Worm (Caenorhabditis elegans) whole organism, L4 larva: ENCODE results near the gene Y40B10A.9.

Experiments used
- F49E8.2 ChIP-seq: sonication (generic microtip); optimal IDR thresholded peaks from 2 replicates; lab custom pipeline; 2016; ENCODE audit warnings: missing compliant biosample characterization, mild to moderate bottlenecking, missing genetic modification characterization, borderline replicate concordance
- R02D3.7 ChIP-seq: fragments of 150-350 bp; sonication (generic microtip); optimal IDR thresholded peaks from 3 replicates; lab custom pipeline; 2014; ENCODE audit warnings: missing biosample characterization, missing genetic modification characterization
- T26A8.4 ChIP-seq: fragments of 200-800 bp; sonication (Bioruptor generic); IDR thresholded peaks from 2 replicates; pipeline ENCODE4 v1.3.6; 2022; ENCODE audit warnings: missing genetic modification characterization, missing compliant biosample characterization
- Y48G9A.11 ChIP-seq: fragments of 200-800 bp; sonication (Bioruptor generic); IDR thresholded peaks from 2 replicates; pipeline ENCODE4 v1.3.6; 2022; ENCODE audit warnings: missing genetic modification reagents, missing genetic modification characterization, missing compliant biosample characterization
- Y5F2A.4 ChIP-seq: fragments of 200-800 bp; sonication (Bioruptor generic); optimal IDR thresholded peaks from 2 replicates; lab custom pipeline; 2018; ENCODE audit warnings: mild to moderate bottlenecking, missing genetic modification characterization, missing compliant biosample characterization
- ama-1 ChIP-seq: fragments of 150-350 bp; optimal IDR thresholded peaks from 2 replicates; lab custom pipeline; 2014; ENCODE audit warnings: inconsistent platforms, mixed read lengths
- ceh-62 ChIP-seq: sonication (generic microtip); optimal IDR thresholded peaks from 2 replicates; lab custom pipeline; 2017; ENCODE audit warnings: missing biosample characterization, missing genetic modification characterization
- ceh-82 ChIP-seq: sonication (generic microtip); optimal IDR thresholded peaks from 2 replicates; lab custom pipeline; 2017; ENCODE audit warnings: missing biosample characterization, missing genetic modification characterization
- ces-1 ChIP-seq: fragments of 150-350 bp; sonication (generic microtip); optimal IDR thresholded peaks from 4 replicates; lab custom pipeline; 2014; ENCODE audit warnings: missing biosample characterization, missing genetic modification reagents, missing genetic modification characterization
- daf-12 ChIP-seq: fragments of 150-350 bp; optimal IDR thresholded peaks from 2 replicates; lab custom pipeline; 2014; ENCODE audit warnings: missing biosample characterization, missing genetic modification reagents, missing genetic modification characterization
- daf-16 ChIP-seq, 3 experiments: sonication (generic microtip); optimal IDR thresholded peaks; 2 replicates each; lab custom pipeline; 2016 to 2017; ENCODE audit warnings: missing genetic modification characterization in 3 of 3, missing genetic modification reagents in 3 of 3, mild to moderate bottlenecking in 2 of 3, missing compliant biosample characterization in 2 of 3, missing biosample characterization in 1 of 3, moderate library complexity in 1 of 3
- daf-19 ChIP-seq: fragments of 200-800 bp; sonication (Bioruptor generic); conservative IDR thresholded peaks from 2 replicates; pipeline ENCODE4 v1.3.6; 2022; ENCODE audit warnings: missing genetic modification characterization, missing compliant biosample characterization
- dve-1 ChIP-seq: sonication (generic microtip); optimal IDR thresholded peaks from 2 replicates; lab custom pipeline; 2017; ENCODE audit warnings: antibody characterized with exemption, mild to moderate bottlenecking, missing genetic modification characterization, missing compliant biosample characterization; ENCODE audit not compliant: insufficient read depth
- egl-43 ChIP-seq: fragments of 200-800 bp; sonication (Bioruptor generic); IDR thresholded peaks from 2 replicates; pipeline ENCODE4 v1.3.6; 2022; ENCODE audit warnings: missing genetic modification reagents, missing genetic modification characterization, missing compliant biosample characterization
- fos-1 ChIP-seq: fragments of 150-350 bp; optimal IDR thresholded peaks from 2 replicates; lab custom pipeline; 2014; ENCODE audit warnings: missing biosample characterization, missing genetic modification characterization
- hif-1 ChIP-seq, 2 experiments: sonication (generic microtip); optimal IDR thresholded peaks; 2 replicates each; lab custom pipeline; 2016 to 2017; ENCODE audit warnings: missing compliant biosample characterization in 2 of 2, missing genetic modification characterization in 2 of 2, missing genetic modification reagents in 2 of 2, missing genotype in 2 of 2, mild to moderate bottlenecking in 1 of 2
- jun-1 ChIP-seq: fragments of 150-350 bp; optimal IDR thresholded peaks from 2 replicates; lab custom pipeline; 2014; ENCODE audit warnings: missing biosample characterization, missing genetic modification reagents, missing genetic modification characterization
- lim-7 ChIP-seq: fragments of 200-800 bp; sonication (Bioruptor generic); IDR thresholded peaks from 2 replicates; pipeline ENCODE4 v1.3.6; 2022; ENCODE audit warnings: missing genetic modification characterization, missing compliant biosample characterization
- lin-13 ChIP-seq: fragments of 150-350 bp; optimal IDR thresholded peaks from 2 replicates; lab custom pipeline; 2014; ENCODE audit warnings: missing biosample characterization, missing genetic modification reagents, missing genetic modification characterization
- lin-39 ChIP-seq: fragments of 150-350 bp; optimal IDR thresholded peaks from 2 replicates; lab custom pipeline; 2014; ENCODE audit warnings: missing biosample characterization, missing genetic modification reagents, missing genetic modification characterization
- mdl-1 ChIP-seq, 2 experiments: fragments of 150-350 bp in 1 of 2; sonication (generic microtip) in 1 of 2; optimal IDR thresholded peaks; 2 replicates each; lab custom pipeline; 2014 to 2017; ENCODE audit warnings: missing biosample characterization in 2 of 2, missing genetic modification characterization in 2 of 2
- mxl-2 ChIP-seq: fragments of 200-800 bp; sonication (Bioruptor generic); conservative IDR thresholded peaks from 2 replicates; pipeline ENCODE4 v1.3.6; 2022; ENCODE audit warnings: missing genetic modification reagents, missing genetic modification characterization, missing compliant biosample characterization
- mxl-3 ChIP-seq: fragments of 200-800 bp; sonication (Bioruptor generic); optimal IDR thresholded peaks from 2 replicates; lab custom pipeline; 2018; ENCODE audit warnings: mild to moderate bottlenecking, missing genetic modification characterization, missing compliant biosample characterization
- nhr-111 ChIP-seq: fragments of 200-800 bp; sonication (Bioruptor generic); optimal IDR thresholded peaks from 2 replicates; lab custom pipeline; 2018; ENCODE audit warnings: mild to moderate bottlenecking, missing genetic modification characterization, missing compliant biosample characterization
- nhr-25 ChIP-seq: sonication (generic microtip); optimal IDR thresholded peaks from 2 replicates; lab custom pipeline; 2017; ENCODE audit warnings: missing genetic modification characterization, mild to moderate bottlenecking, missing compliant biosample characterization, antibody characterized with exemption, moderate library complexity, borderline replicate concordance; ENCODE audit not compliant: insufficient read depth
- nhr-41 ChIP-seq: fragments of 200-800 bp; sonication (Bioruptor generic); IDR thresholded peaks from 2 replicates; pipeline ENCODE4 v1.3.6; 2022; ENCODE audit warnings: missing genetic modification reagents, missing genetic modification characterization, missing compliant biosample characterization
- nhr-42 ChIP-seq: fragments of 200-800 bp; sonication (Bioruptor generic); IDR thresholded peaks from 2 replicates; pipeline ENCODE4 v1.3.6; 2022; ENCODE audit warnings: missing genetic modification characterization, missing compliant biosample characterization
- nhr-48 ChIP-seq: sonication (generic microtip); optimal IDR thresholded peaks from 2 replicates; lab custom pipeline; 2016; ENCODE audit warnings: mild to moderate bottlenecking, missing genetic modification characterization, missing compliant biosample characterization
- nhr-77 ChIP-seq: fragments of 150-350 bp; optimal IDR thresholded peaks from 2 replicates; lab custom pipeline; 2014; ENCODE audit warnings: missing biosample characterization, missing genetic modification characterization
- rbr-2 ChIP-seq: sonication (generic microtip); optimal IDR thresholded peaks from 2 replicates; lab custom pipeline; 2016; ENCODE audit warnings: missing genotype, missing genetic modification characterization, missing compliant biosample characterization
- skn-1 ChIP-seq: fragments of 150-350 bp; optimal IDR thresholded peaks from 2 replicates; lab custom pipeline; 2014; ENCODE audit warnings: missing biosample characterization, missing genetic modification characterization
- snpc-4 ChIP-seq: fragments of 150-350 bp; optimal IDR thresholded peaks from 2 replicates; lab custom pipeline; 2014; ENCODE audit warnings: missing biosample characterization, missing genetic modification characterization
- tra-1 ChIP-seq: fragments of 200-800 bp; sonication (Bioruptor generic); IDR thresholded peaks from 2 replicates; pipeline ENCODE4 v1.3.6; 2022; ENCODE audit warnings: missing genetic modification reagents, missing genetic modification characterization, missing compliant biosample characterization
- unc-130 ChIP-seq: sonication (generic microtip); optimal IDR thresholded peaks from 2 replicates; lab custom pipeline; 2016; ENCODE audit warnings: missing genetic modification reagents, missing genetic modification characterization, missing compliant biosample characterization
- unc-62 ChIP-seq, 3 experiments: fragments of 150-350 bp in 1 of 3; sonication (generic microtip); optimal IDR thresholded peaks in 2 of 3; peaks in 1 of 3; 1 replicate in 1 of 3; 2 replicates in 2 of 3; lab custom pipeline; 2014 to 2017; ENCODE audit warnings: missing biosample characterization in 3 of 3, missing genetic modification characterization in 3 of 3, missing genetic modification reagents in 3 of 3, missing genotype in 1 of 3
- zag-1 ChIP-seq: fragments of 150-350 bp; optimal IDR thresholded peaks from 2 replicates; lab custom pipeline; 2014; ENCODE audit warnings: missing biosample characterization, missing genetic modification characterization
- zfp-2 ChIP-seq: sonication (generic microtip); optimal IDR thresholded peaks from 2 replicates; lab custom pipeline; 2016; ENCODE audit warnings: mild to moderate bottlenecking, missing genetic modification characterization, missing compliant biosample characterization
- zfp-3 ChIP-seq: fragments of 200-800 bp; sonication (Bioruptor generic); conservative IDR thresholded peaks from 2 replicates; pipeline ENCODE4 v1.3.6; 2022; ENCODE audit warnings: missing genetic modification reagents, missing genetic modification characterization, missing compliant biosample characterization
- zip-11 ChIP-seq: fragments of 200-800 bp; sonication (Bioruptor generic); IDR thresholded peaks from 2 replicates; pipeline ENCODE4 v1.3.6; 2022; ENCODE audit warnings: missing genetic modification characterization, missing compliant biosample characterization
- zip-2 ChIP-seq: fragments of 150-350 bp; optimal IDR thresholded peaks from 2 replicates; lab custom pipeline; 2014; ENCODE audit warnings: missing biosample characterization, missing genetic modification characterization
- ztf-11 ChIP-seq: fragments of 150-350 bp; optimal IDR thresholded peaks from 2 replicates; lab custom pipeline; 2014; ENCODE audit warnings: missing biosample characterization, missing genetic modification characterization

Y40B10A.9 gene

ce11 chrV:2099040-2099439 lies 26.3 kb upstream of the Y40B10A.9 start, which contains the start of gene F36F12.7:
TSS of gene F36F12.7 (plus strand) at chrV:2099340.
- TF ChIP-seq R02D3.7 (tag; lab: Kevin White, UChicago) (no peak), nhr-48 (tag; lab: Kevin White, UChicago) (no peak), zfp-2 (tag; lab: Kevin White, UChicago) (no peak), tra-1 (GFP tag; lab: Robert Waterston, UW) (no peak), mxl-2 (no peak), zip-11 (GFP tag; lab: Robert Waterston, UW) (no peak), nhr-42 (GFP tag; lab: Robert Waterston, UW) (no peak), nhr-77 (no peak), nhr-41 (GFP tag; lab: Robert Waterston, UW) (no peak), lin-39 (no peak), daf-12 (no peak), jun-1 (tag; lab: Kevin White, UChicago) (no peak), zfp-3 (GFP tag; lab: Robert Waterston, UW) (no peak), lin-13 (GFP tag; lab: Kevin White, UChicago) (no peak), ceh-82 (tag; lab: Kevin White, UChicago) (no peak), skn-1 (tag; lab: Kevin White, UChicago) (no peak), nhr-111 (GFP tag; lab: Kevin White, UChicago) (no peak), fos-1 (tag; lab: Kevin White, UChicago) (no peak)

ce11 chrV:2097653-2098052 lies 24.9 kb upstream of the Y40B10A.9 start, which contains the start of gene clec-208:
TSS of gene clec-208 (plus strand) at chrV:2097953.
- no peak for TF ChIP-seq zip-2 (tag; lab: Kevin White, UChicago)
- no peak for TF ChIP-seq R02D3.7 (tag; lab: Kevin White, UChicago)
- TF ChIP-seq lim-7 (GFP tag; lab: Robert Waterston, UW): no peak
- no peak for TF ChIP-seq zfp-2 (tag; lab: Kevin White, UChicago)
- TF ChIP-seq ama-1 (lab: Kevin White, UChicago): no peak
- TF ChIP-seq Y48G9A.11 (GFP tag; lab: Robert Waterston, UW): no peak
- TF ChIP-seq lin-13 (GFP tag; lab: Kevin White, UChicago): no peak
- no peak for TF ChIP-seq nhr-25 (tag; lab: Kevin White, UChicago)
- TF ChIP-seq hif-1 (tag; optimal IDR thresholded peaks at IDR 0.05; lab: Kevin White, UChicago): no peak
- no peak for TF ChIP-seq unc-62 (GFP tag; optimal IDR thresholded peaks at IDR 0.05 in 1 of 2; lab: Kevin White, UChicago)
- TF ChIP-seq unc-62 (tag; optimal IDR thresholded peaks at IDR 0.05; lab: Kevin White, UChicago): no peak
- no peak for TF ChIP-seq mxl-3 (GFP tag; lab: Kevin White, UChicago)
- TF ChIP-seq snpc-4 (tag; lab: Kevin White, UChicago): no peak

- TF ChIP-seq mxl-3 (GFP tag; lab: Kevin White, UChicago) (no peak), mdl-1 (tag; optimal IDR thresholded peaks at IDR 0.05; lab: Kevin White, UChicago) (no peak), F49E8.2 (tag; lab: Kevin White, UChicago) (no peak), zag-1 (tag; lab: Kevin White, UChicago) (no peak), egl-43 (no peak), ces-1 (GFP tag; lab: Kevin White, UChicago) (no peak), rbr-2 (tag; lab: Kevin White, UChicago) (no peak), T26A8.4 (GFP tag; lab: Robert Waterston, UW) (no peak), unc-130 (GFP tag; lab: Kevin White, UChicago) (no peak), daf-19 (GFP tag; lab: Robert Waterston, UW) (no peak), lin-13 (GFP tag; lab: Kevin White, UChicago) (no peak), ztf-11 (tag; lab: Kevin White, UChicago) (no peak), Y5F2A.4 (GFP tag; lab: Kevin White, UChicago) (no peak), dve-1 (no peak), daf-16 (GFP tag; optimal IDR thresholded peaks at IDR 0.05; lab: Kevin White, UChicago) (no peak), daf-16 (tag; optimal IDR thresholded peaks at IDR 0.05; lab: Kevin White, UChicago) (no peak), ceh-82 (tag; lab: Kevin White, UChicago) (no peak), hif-1 (tag; optimal IDR thresholded peaks at IDR 0.05; lab: Kevin White, UChicago) (no peak), tra-1 (GFP tag; lab: Robert Waterston, UW) (no peak), ceh-62 (tag; lab: Kevin White, UChicago) (no peak), skn-1 (tag; lab: Kevin White, UChicago) (no peak)
Measured at ce11 chrV:2095772-2096171, 23.1 kb upstream of the Y40B10A.9 start, which contains the start of gene clec-207. TSS of gene clec-207 (plus strand) at chrV:2096072.
